Worm (Caenorhabditis elegans): ENCODE data around the gene ceh-20.

DNA sequence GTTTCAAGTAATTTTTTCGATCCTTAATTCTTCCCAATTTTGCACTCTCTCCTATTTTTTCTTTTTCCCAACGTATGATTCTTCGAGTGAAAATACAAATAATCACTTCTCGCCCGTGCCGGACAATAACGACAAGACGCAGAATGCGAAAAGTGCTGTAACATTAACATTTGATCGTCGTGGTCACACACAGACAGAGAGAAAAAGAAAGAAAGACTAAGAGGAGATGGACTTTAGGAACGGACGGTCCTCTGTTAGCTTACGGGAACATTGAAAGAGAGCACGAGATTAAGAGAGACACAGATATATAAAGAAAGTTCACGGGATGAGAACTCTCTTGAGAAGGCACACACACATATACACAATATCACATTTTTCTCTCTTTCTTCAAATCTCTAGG lies 31.8 kb upstream of the ceh-20 start:
- TF ChIP-seq flt-1 (GFP tag; IDR thresholded peaks at IDR 0.05): no peak
- TF ChIP-seq ztf-23 (GFP tag; IDR thresholded peaks at IDR 0.05): no peak
- TF ChIP-seq ztf-29 (GFP tag; IDR thresholded peaks at IDR 0.05): no peak
